Worm (Caenorhabditis elegans) whole organism, L1 larva: ENCODE results near the gene sec-31.
"Not testable (repeated sequence)": the region's sequence is repeated elsewhere in the genome, so short reads cannot be mapped to it uniquely, and the experiment has no call there.

Source experiments
- Y116A8C.19 ChIP-seq: sonication (generic microtip); optimal IDR thresholded peaks from 2 replicates; lab custom pipeline; 2016; ENCODE audit warnings: missing compliant biosample characterization, missing genetic modification characterization, borderline replicate concordance
- ceh-82 ChIP-seq, 3 experiments: fragments of 150-350 bp in 1 of 3; sonication (generic microtip) in 2 of 3; optimal IDR thresholded peaks; 2 replicates each; lab custom pipeline; 2014 to 2017; ENCODE audit warnings: missing biosample characterization in 3 of 3, missing genetic modification characterization in 3 of 3
- efl-1 ChIP-seq, 4 experiments: fragments of 150-350 bp; optimal IDR thresholded peaks in 3 of 4; peaks in 1 of 4; 1 replicate in 1 of 4; 2 replicates in 3 of 4; lab custom pipeline; 2014; ENCODE audit warnings: missing biosample characterization in 2 of 4, missing genetic modification characterization in 2 of 4, missing genetic modification reagents in 2 of 4
- elt-2 ChIP-seq: sonication (generic microtip); optimal IDR thresholded peaks from 2 replicates; lab custom pipeline; 2016; ENCODE audit warnings: missing genetic modification characterization, mild to moderate bottlenecking, inconsistent platforms, missing compliant biosample characterization, missing genetic modification reagents
- elt-3 ChIP-seq, 6 experiments: fragments of 150-350 bp in 1 of 6; sonication (generic microtip); optimal IDR thresholded peaks; 2 replicates each; lab custom pipeline; 2017 to 2018; ENCODE audit warnings: missing biosample characterization in 6 of 6, missing genetic modification characterization in 6 of 6, inconsistent platforms in 1 of 6
- hlh-17 ChIP-seq: fragments of 200-800 bp; sonication (Bioruptor generic); optimal IDR thresholded peaks from 2 replicates; lab custom pipeline; 2018; ENCODE audit warnings: missing genetic modification characterization, mild to moderate bottlenecking, missing compliant biosample characterization, moderate library complexity, borderline replicate concordance
- hpl-2 ChIP-seq: fragments of 150-350 bp; optimal IDR thresholded peaks from 2 replicates; lab custom pipeline; 2014; ENCODE audit warnings: missing biosample characterization, missing genetic modification reagents, missing genetic modification characterization
- irx-1 ChIP-seq: sonication (generic microtip); optimal IDR thresholded peaks from 2 replicates; lab custom pipeline; 2016; ENCODE audit warnings: missing genetic modification characterization, missing compliant biosample characterization
- lin-35 ChIP-seq, 2 experiments: fragments of 150-350 bp; optimal IDR thresholded peaks; 2 replicates each; lab custom pipeline; 2014; ENCODE audit warnings: missing biosample characterization in 2 of 2, missing genetic modification characterization in 2 of 2, missing genetic modification reagents in 2 of 2
- mep-1 ChIP-seq: fragments of 150-350 bp; optimal IDR thresholded peaks from 2 replicates; lab custom pipeline; 2014; ENCODE audit warnings: missing biosample characterization, missing genetic modification characterization
- nhr-11 ChIP-seq: fragments of 150-350 bp; optimal IDR thresholded peaks from 2 replicates; lab custom pipeline; 2014; ENCODE audit warnings: missing biosample characterization, missing genetic modification characterization
- nhr-19 ChIP-seq: fragments of 200-800 bp; sonication (Bioruptor generic); conservative IDR thresholded peaks from 2 replicates; pipeline ENCODE4 v1.3.6; 2022; ENCODE audit warnings: missing genetic modification characterization, missing compliant biosample characterization
- nhr-47 ChIP-seq: sonication (generic microtip); optimal IDR thresholded peaks from 2 replicates; lab custom pipeline; 2016; ENCODE audit warnings: mild to moderate bottlenecking, missing genetic modification characterization, moderate library complexity, missing compliant biosample characterization
- nhr-76 ChIP-seq: sonication (generic microtip); optimal IDR thresholded peaks from 2 replicates; lab custom pipeline; 2017; ENCODE audit warnings: missing biosample characterization, missing genetic modification characterization
- nhr-85 ChIP-seq: sonication (generic microtip); peaks from one replicate; lab custom pipeline; 2016; ENCODE audit warnings: missing genetic modification characterization, inconsistent platforms, missing compliant biosample characterization
- nhr-90 ChIP-seq: sonication (generic microtip); optimal IDR thresholded peaks from 2 replicates; lab custom pipeline; 2016; ENCODE audit warnings: mild to moderate bottlenecking, missing genetic modification characterization, missing compliant biosample characterization; ENCODE audit not compliant: poor library complexity
- pax-3 ChIP-seq: fragments of 200-800 bp; sonication (Bioruptor generic); optimal IDR thresholded peaks from 2 replicates; lab custom pipeline; 2018; ENCODE audit warnings: mild to moderate bottlenecking, missing genetic modification characterization, moderate library complexity, missing compliant biosample characterization
- sptf-1 ChIP-seq: fragments of 150-350 bp; optimal IDR thresholded peaks from 2 replicates; lab custom pipeline; 2014; ENCODE audit warnings: missing biosample characterization, missing genetic modification characterization
- swsn-7 ChIP-seq: sonication (generic microtip); optimal IDR thresholded peaks from 2 replicates; lab custom pipeline; 2016; ENCODE audit warnings: missing genetic modification characterization, missing compliant biosample characterization
- tbx-2 ChIP-seq: sonication (generic microtip); optimal IDR thresholded peaks from 2 replicates; lab custom pipeline; 2016; ENCODE audit warnings: missing genetic modification characterization, missing compliant biosample characterization
- tlp-1 ChIP-seq: fragments of 150-350 bp; optimal IDR thresholded peaks from 2 replicates; lab custom pipeline; 2014; ENCODE audit warnings: missing biosample characterization, missing genetic modification characterization
- unc-130 ChIP-seq: fragments of 150-350 bp; optimal IDR thresholded peaks from 2 replicates; lab custom pipeline; 2017; ENCODE audit warnings: missing biosample characterization, missing genetic modification characterization, inconsistent platforms
- unc-62 ChIP-seq: fragments of 150-350 bp; optimal IDR thresholded peaks from 2 replicates; lab custom pipeline; 2014; ENCODE audit warnings: missing biosample characterization, missing genetic modification reagents, missing genetic modification characterization
- xbp-1 ChIP-seq: sonication (generic microtip); optimal IDR thresholded peaks from 2 replicates; lab custom pipeline; 2016; ENCODE audit warnings: missing genetic modification characterization, missing compliant biosample characterization
- ztf-11 ChIP-seq, 2 experiments: sonication (generic microtip); optimal IDR thresholded peaks; 2 replicates each; lab custom pipeline; 2016 to 2017; ENCODE audit warnings: missing genetic modification characterization in 2 of 2, missing biosample characterization in 1 of 2, missing compliant biosample characterization in 1 of 2
- ztf-4 ChIP-seq: fragments of 150-350 bp; optimal IDR thresholded peaks from 2 replicates; lab custom pipeline; 2014; ENCODE audit warnings: missing biosample characterization, missing genetic modification characterization

sec-31 gene

ce11 chrIV:11406744-11407690 is 35.4 kb upstream of the sec-31 start, which contains the start of the genes his-63 and his-64:
Gene his-63 (minus strand): TSS chrIV:11406861.
Gene his-64 (plus strand): TSS chrIV:11407116.
- TF ChIP-seq nhr-19 (GFP tag; lab: Robert Waterston, UW) (0 out of 2 replicates have a peak, but pooled peaks have one; percentile 18), nhr-85 (peak; percentile 14), ztf-11 (tag; optimal IDR thresholded peaks at IDR 0.05; lab: Kevin White, UChicago) (peak in 1 of 2 experiments; percentile 46)
- TF ChIP-seq, all 84 proteins: peak for 3; not testable (repeated sequence) for 81

ce11 chrIV:11406127-11406526 is 34.5 kb upstream of the sec-31 start:
- TF ChIP-seq efl-1 (optimal IDR thresholded peaks at IDR 0.05; lab: Kevin White, UChicago) = not testable (repeated sequence)
- TF ChIP-seq efl-1 (GFP tag; optimal IDR thresholded peaks at IDR 0.05 in 1 of 2; lab: Kevin White, UChicago) = peak in 1 of 2 experiments; percentile 21

ce11 chrIV:11403288-11403991 is 31.8 kb upstream of the sec-31 start, which contains the start of the genes memi-3 and cyp-31A2:
Gene memi-3 (minus strand): TSS chrIV:11403338.
Gene cyp-31A2 (plus strand): TSS chrIV:11403961.
- TF ChIP-seq swsn-7 (tag; lab: Kevin White, UChicago) = no peak
- TF ChIP-seq hlh-17 (GFP tag; lab: Kevin White, UChicago) = no peak
- no peak for TF ChIP-seq unc-130 (tag; lab: Kevin White, UChicago)
- no peak for TF ChIP-seq nhr-90 (tag; lab: Kevin White, UChicago)
- TF ChIP-seq tlp-1 (tag; lab: Kevin White, UChicago) = no peak
- no peak for TF ChIP-seq ceh-82 (tag; optimal IDR thresholded peaks at IDR 0.05; lab: Kevin White, UChicago)

- TF ChIP-seq nhr-11 (tag; lab: Kevin White, UChicago) (no peak), swsn-7 (tag; lab: Kevin White, UChicago) (no peak), irx-1 (tag; lab: Kevin White, UChicago) (no peak), ztf-4 (tag; lab: Kevin White, UChicago) (no peak), mep-1 (tag; lab: Kevin White, UChicago) (no peak), elt-3 (tag; optimal IDR thresholded peaks at IDR 0.05; lab: Kevin White, UChicago) (no peak), tbx-2 (tag; lab: Kevin White, UChicago) (no peak), unc-130 (tag; lab: Kevin White, UChicago) (no peak), pax-3 (tag; lab: Kevin White, UChicago) (no peak), unc-62 (GFP tag; lab: Kevin White, UChicago) (no peak), Y116A8C.19 (tag; lab: Kevin White, UChicago) (no peak), lin-35 (GFP tag; optimal IDR thresholded peaks at IDR 0.05; lab: Kevin White, UChicago) (no peak), nhr-85 (no peak), nhr-47 (no peak), sptf-1 (tag; lab: Kevin White, UChicago) (no peak), ztf-11 (tag; optimal IDR thresholded peaks at IDR 0.05; lab: Kevin White, UChicago) (no peak), nhr-76 (tag; lab: Kevin White, UChicago) (no peak)
These were observed 29.9 kb upstream of the sec-31 start for ce11 chrIV:11401482-11401881.

ce11 chrIV:11400098-11400497 is 28.5 kb upstream of the sec-31 start:
- TF ChIP-seq efl-1 (optimal IDR thresholded peaks at IDR 0.05; lab: Kevin White, UChicago) = not testable (repeated sequence)
- peak in 1 of 2 experiments; percentile 24 for TF ChIP-seq efl-1 (GFP tag; optimal IDR thresholded peaks at IDR 0.05 in 1 of 2; lab: Kevin White, UChicago)

ce11 chrIV:11398267-11398825 is 26.8 kb upstream of the sec-31 start, which contains the start of gene dsl-6:
Gene dsl-6 (minus strand): TSS chrIV:11398317.
- not testable (repeated sequence) for TF ChIP-seq elt-2 (tag; lab: Kevin White, UChicago); xbp-1; hpl-2 (GFP tag; lab: Kevin White, UChicago)
